Fruit fly (Drosophila melanogaster) S2 (cell line): Measurements from ENCODE around the gene fid.

ENCODE experiments used
- CG8478 ChIP-seq: fragments of >200 bp; optimal IDR thresholded peaks from 2 replicates; lab custom pipeline; 2018
- CTCF ChIP-seq, 2 experiments: fragments of >200 bp; optimal IDR thresholded peaks; 2 replicates each; lab custom pipeline; 2018

dm6 chr3R:25997068-25997714, 27.3 kb downstream of the fid start:
- TF ChIP-seq CG8478 (no peak), CTCF (optimal IDR thresholded peaks at IDR 0.05; lab: Kevin White, UChicago) (no peak)
